Fruit fly (Drosophila melanogaster) S2 (cell line): ENCODE results near the gene CG42460.

ENCODE experiments used
- CG8478 ChIP-seq: fragments of >200 bp; optimal IDR thresholded peaks from 2 replicates; lab custom pipeline; 2018
- CTCF ChIP-seq, 2 experiments: fragments of >200 bp; optimal IDR thresholded peaks; 2 replicates each; lab custom pipeline; 2018

- TF ChIP-seq CG8478 (lab: Kevin White, UChicago) (no peak), CTCF (optimal IDR thresholded peaks at IDR 0.05; lab: Kevin White, UChicago) (no peak)
Measured at dm6 chr2L:3437068-3437467, 48.8 kb upstream of the CG42460 start.
